Fruit fly (Drosophila melanogaster) whole organism, embryonic: ENCODE data around the gene mRpL10.

Experiments
- Atf3 ChIP-seq: fragments of 200-800 bp; sonication (Bioruptor generic); optimal IDR thresholded peaks from 3 replicates; lab custom pipeline; 2016; ENCODE audit warnings: missing biosample characterization, missing genetic modification characterization
- CG10321 ChIP-seq: fragments of 200-800 bp; sonication (Bioruptor generic); IDR thresholded peaks from 2 replicates; pipeline ENCODE4 v1.3.6; 2022; ENCODE audit warnings: missing biosample characterization, missing genetic modification characterization
- CG12659 ChIP-seq: fragments of 200-800 bp; sonication (Bioruptor generic); optimal IDR thresholded peaks from 3 replicates; lab custom pipeline; 2017; ENCODE audit warnings: mild to moderate bottlenecking, missing biosample characterization, missing genetic modification reagents, missing genetic modification characterization
- CG17829 ChIP-seq: fragments of 200-800 bp; optimal IDR thresholded peaks from 2 replicates; lab custom pipeline; 2019; ENCODE audit warnings: missing biosample characterization, mild to moderate bottlenecking, missing genetic modification characterization, moderate library complexity
- CG7963 ChIP-seq: fragments of 200-800 bp; sonication (Bioruptor generic); IDR thresholded peaks from 3 replicates; pipeline ENCODE4 v1.3.6; 2022; ENCODE audit warnings: missing biosample characterization, missing genetic modification characterization; ENCODE audit not compliant: partially characterized antibody
- HmgZ ChIP-seq: fragments of 200-800 bp; sonication (Bioruptor generic); optimal IDR thresholded peaks from 2 replicates; lab custom pipeline; 2018; ENCODE audit warnings: missing biosample characterization, mild to moderate bottlenecking, missing genetic modification characterization
- Hmr ChIP-seq: fragments of 200-800 bp; sonication (Bioruptor generic); optimal IDR thresholded peaks from 3 replicates; lab custom pipeline; 2017; ENCODE audit warnings: mild to moderate bottlenecking, missing biosample characterization, missing genetic modification reagents, missing genetic modification characterization
- fru ChIP-seq: fragments of >200 bp; optimal IDR thresholded peaks from 2 replicates; lab custom pipeline; 2017
- gcm ChIP-seq: fragments of 200-800 bp; sonication (Bioruptor generic); optimal IDR thresholded peaks from 2 replicates; lab custom pipeline; 2019; ENCODE audit warnings: missing biosample characterization, mild to moderate bottlenecking, missing genetic modification characterization, moderate library complexity
- h ChIP-seq: fragments of >200 bp; optimal IDR thresholded peaks from 2 replicates; lab custom pipeline; 2017
- hth ChIP-seq: fragments of >200 bp; optimal IDR thresholded peaks from 2 replicates; lab custom pipeline; 2017; ENCODE audit warnings: inconsistent platforms
- odd ChIP-seq: fragments of 200-800 bp; sonication (Bioruptor generic); optimal IDR thresholded peaks from 2 replicates; lab custom pipeline; 2017; ENCODE audit warnings: missing biosample characterization, mild to moderate bottlenecking, missing genetic modification characterization
- pros ChIP-seq: fragments of 200-800 bp; sonication (Bioruptor generic); optimal IDR thresholded peaks from 3 replicates; lab custom pipeline; 2019; ENCODE audit warnings: missing biosample characterization, mild to moderate bottlenecking, missing genetic modification characterization, moderate library complexity
- sob ChIP-seq: fragments of 200-800 bp; sonication (Bioruptor generic); IDR thresholded peaks from 2 replicates; pipeline ENCODE4 v1.3.6; 2022; ENCODE audit warnings: missing biosample characterization, missing genetic modification characterization

DNA sequence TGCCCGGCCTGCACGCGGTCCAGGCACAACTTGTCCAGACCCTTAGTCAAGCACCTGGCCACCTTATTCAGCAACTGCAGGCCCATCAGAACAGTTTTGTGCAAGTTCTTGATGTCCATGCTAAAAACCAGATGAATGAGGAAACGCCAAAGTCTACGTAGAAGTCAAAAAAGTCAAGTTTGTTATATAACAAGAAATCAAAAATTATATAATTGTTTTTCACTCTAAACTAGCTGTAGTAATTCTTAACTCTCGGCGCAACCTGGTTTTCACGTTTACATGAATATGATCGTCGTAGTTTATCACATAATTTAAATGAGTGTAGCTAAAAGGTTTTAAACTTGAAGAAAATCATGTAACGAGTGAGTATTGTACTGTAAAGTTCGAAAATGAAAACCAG, 978 bp downstream of the mRpL10 start:
- TF ChIP-seq Atf3 (GFP tag; lab: Kevin White, UChicago) (no peak), Hmr (GFP tag; lab: Kevin White, UChicago) (no peak), HmgZ (tag; lab: Kevin White, UChicago) (no peak), h (lab: Kevin White, UChicago) (no peak), sob (GFP tag; lab: Robert Waterston, UW) (no peak), fru (lab: Kevin White, UChicago) (no peak), pros (no peak), odd (GFP tag; lab: Kevin White, UChicago) (no peak), CG7963 (GFP tag; lab: Robert Waterston, UW) (no peak), gcm (GFP tag; lab: Kevin White, UChicago) (no peak), CG12659 (no peak), CG17829 (tag; lab: Kevin White, UChicago) (no peak), hth (lab: Kevin White, UChicago) (no peak), CG10321 (GFP tag; lab: Robert Waterston, UW) (no peak)
